Fruit fly (Drosophila melanogaster) S2 (cell line): ENCODE data around the gene CG33795.

Experiments used
- CG8478 ChIP-seq: fragments of >200 bp; optimal IDR thresholded peaks from 2 replicates; lab custom pipeline; 2018
- CTCF ChIP-seq, 2 experiments: fragments of >200 bp; optimal IDR thresholded peaks; 2 replicates each; lab custom pipeline; 2018

- TF ChIP-seq CG8478 (lab: Kevin White, UChicago) (no peak), CTCF (optimal IDR thresholded peaks at IDR 0.05; lab: Kevin White, UChicago) (no peak)
Observed at dm6 chr3L:16214533-16215207, 43.5 kb upstream of the CG33795 start.
